Worm (Caenorhabditis elegans) whole organism, midembryonic: ENCODE results near the gene clec-43.

Experiments
- T22C8.4 ChIP-seq: fragments of 200-800 bp; sonication (Bioruptor generic); IDR thresholded peaks from 2 replicates; pipeline ENCODE4 v1.3.6; 2022; ENCODE audit warnings: missing genetic modification characterization, missing compliant biosample characterization
- flt-1 ChIP-seq: fragments of 200-800 bp; sonication (Bioruptor generic); IDR thresholded peaks from 2 replicates; pipeline ENCODE4 v1.3.6; 2022; ENCODE audit warnings: missing genetic modification characterization, missing compliant biosample characterization
- med-1 ChIP-seq: sonication (generic microtip); optimal IDR thresholded peaks from 2 replicates; lab custom pipeline; 2017; ENCODE audit warnings: missing genetic modification characterization, mild to moderate bottlenecking, missing compliant biosample characterization, antibody characterized with exemption, missing genetic modification reagents; ENCODE audit not compliant: insufficient read depth
- ref-1 ChIP-seq: fragments of 200-800 bp; sonication (Bioruptor generic); conservative IDR thresholded peaks from 2 replicates; pipeline ENCODE4 v1.3.6; 2022; ENCODE audit warnings: missing genetic modification reagents, missing genetic modification characterization, missing compliant biosample characterization
- tab-1 ChIP-seq: fragments of 200-800 bp; sonication (Bioruptor generic); IDR thresholded peaks from 2 replicates; pipeline ENCODE4 v1.3.6; 2022; ENCODE audit warnings: missing genetic modification characterization, missing compliant biosample characterization

DNA sequence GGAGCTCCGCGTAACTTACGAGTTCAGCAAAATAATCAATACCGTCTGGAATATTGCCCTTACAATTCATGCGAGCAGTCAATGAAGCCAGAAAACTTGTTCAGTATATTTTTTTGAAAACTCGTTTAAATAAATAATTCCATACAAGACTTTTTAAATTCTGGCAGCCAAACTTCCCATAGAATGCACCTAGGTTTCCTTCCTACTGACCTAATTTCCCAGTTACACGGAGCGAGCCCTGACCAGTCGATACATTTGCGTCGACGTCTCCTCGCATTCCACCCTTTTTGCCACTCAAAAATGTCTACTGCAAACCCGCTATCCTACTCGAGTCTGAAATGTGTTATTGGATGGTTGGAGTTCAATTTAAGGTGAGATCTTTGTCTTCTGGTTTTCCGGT lies 26.5 kb upstream of the clec-43 start, which contains the start of gene fbxc-30:
- TF ChIP-seq T22C8.4 (GFP tag; lab: Robert Waterston, UW), result no peak
- no peak for TF ChIP-seq tab-1 (GFP tag; lab: Robert Waterston, UW)
- TF ChIP-seq flt-1 (GFP tag; lab: Robert Waterston, UW), result no peak
- no peak for TF ChIP-seq ref-1 (GFP tag; lab: Robert Waterston, UW)
- TF ChIP-seq med-1 (GFP tag; lab: Kevin White, UChicago), result no peak
